Worm (Caenorhabditis elegans) whole organism, early embryonic: ENCODE results near the gene B0454.6.

Experiments
- B0310.2 ChIP-seq: sonication (generic microtip); optimal IDR thresholded peaks from 2 replicates; lab custom pipeline; 2016; ENCODE audit warnings: mild to moderate bottlenecking, missing genetic modification characterization, missing compliant biosample characterization
- F13C5.2 ChIP-seq: sonication (generic microtip); optimal IDR thresholded peaks from 2 replicates; lab custom pipeline; 2017; ENCODE audit warnings: mild to moderate bottlenecking, missing genetic modification characterization, inconsistent platforms, missing compliant biosample characterization
- ama-1 ChIP-seq: fragments of 150-350 bp; optimal IDR thresholded peaks from 2 replicates; lab custom pipeline; 2014
- ets-7 ChIP-seq: sonication (generic microtip); optimal IDR thresholded peaks from 2 replicates; lab custom pipeline; 2016; ENCODE audit warnings: missing genotype, missing genetic modification characterization, missing compliant biosample characterization
- flt-1 ChIP-seq: fragments of 200-800 bp; sonication (Bioruptor generic); IDR thresholded peaks from 2 replicates; pipeline ENCODE4 v1.3.6; 2022; ENCODE audit warnings: missing genetic modification characterization, missing compliant biosample characterization
- hnd-1 ChIP-seq: sonication (generic microtip); optimal IDR thresholded peaks from 2 replicates; lab custom pipeline; 2016; ENCODE audit warnings: missing genetic modification characterization, missing compliant biosample characterization
- tbx-37 ChIP-seq: fragments of 200-800 bp; sonication (Bioruptor generic); conservative IDR thresholded peaks from 2 replicates; pipeline ENCODE4 v1.3.6; 2022; ENCODE audit warnings: missing genetic modification reagents, missing genetic modification characterization, missing compliant biosample characterization
- tra-4 ChIP-seq: sonication (generic microtip); optimal IDR thresholded peaks from 2 replicates; lab custom pipeline; 2017; ENCODE audit warnings: missing genetic modification characterization, missing compliant biosample characterization

DNA sequence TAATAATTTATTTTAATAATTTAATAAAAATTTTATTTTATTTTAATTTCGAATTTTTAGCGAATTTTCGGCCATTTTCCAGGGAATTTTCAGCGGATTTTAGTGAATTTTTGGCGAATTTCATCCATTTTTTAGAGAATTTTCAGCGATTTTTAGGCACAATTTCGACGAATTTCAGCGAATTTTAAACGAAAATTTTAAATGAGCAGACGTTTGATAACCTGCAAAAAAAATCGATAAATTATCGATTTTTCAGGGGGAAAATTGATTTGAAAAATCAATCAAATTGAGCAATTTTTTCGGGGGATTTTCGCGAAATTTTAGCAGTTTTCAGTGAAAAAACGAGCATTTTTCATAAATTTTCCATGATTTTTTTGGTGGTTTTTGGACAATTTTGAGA lies 36.1 kb downstream of the B0454.6 start:
- TF ChIP-seq F13C5.2 (tag; lab: Kevin White, UChicago), result no peak
- TF ChIP-seq ama-1 (lab: Kevin White, UChicago), result no peak
- no peak for TF ChIP-seq B0310.2 (tag; lab: Kevin White, UChicago)
- TF ChIP-seq tbx-37, result no peak
- no peak for TF ChIP-seq tra-4
- TF ChIP-seq hnd-1 (tag; lab: Kevin White, UChicago), result no peak
- no peak for TF ChIP-seq ets-7 (tag; lab: Kevin White, UChicago)
- no peak for TF ChIP-seq flt-1
